Worm (Caenorhabditis elegans) whole organism, L1 larva: ENCODE measurements around the gene ZK622.1.
A peak's percentile ranks its signal among the peaks of the same experiment; 100 is the strongest.

Experiments
- C04F5.9 ChIP-seq: sonication (generic microtip); optimal IDR thresholded peaks from 2 replicates; lab custom pipeline; 2016; ENCODE audit warnings: missing genetic modification characterization, missing compliant biosample characterization
- C16A3.4 ChIP-seq: fragments of 150-350 bp; optimal IDR thresholded peaks from 2 replicates; lab custom pipeline; 2014; ENCODE audit warnings: missing biosample characterization, missing genetic modification characterization
- C34B4.2 ChIP-seq: sonication (generic microtip); optimal IDR thresholded peaks from 2 replicates; lab custom pipeline; 2017; ENCODE audit warnings: mild to moderate bottlenecking, missing genetic modification characterization, missing compliant biosample characterization
- F16B12.6 ChIP-seq: fragments of 150-350 bp; optimal IDR thresholded peaks from 2 replicates; lab custom pipeline; 2014; ENCODE audit warnings: missing biosample characterization, missing genetic modification characterization
- Y116A8C.19 ChIP-seq: sonication (generic microtip); optimal IDR thresholded peaks from 2 replicates; lab custom pipeline; 2016; ENCODE audit warnings: missing compliant biosample characterization, missing genetic modification characterization, borderline replicate concordance
- alr-1 ChIP-seq: fragments of 200-800 bp; sonication (Bioruptor generic); optimal IDR thresholded peaks from 2 replicates; lab custom pipeline; 2018; ENCODE audit warnings: borderline replicate concordance, mild to moderate bottlenecking, missing genetic modification characterization, missing compliant biosample characterization
- aly-2 ChIP-seq: fragments of 150-350 bp; optimal IDR thresholded peaks from 2 replicates; lab custom pipeline; 2014; ENCODE audit warnings: missing biosample characterization, missing genetic modification characterization
- ceh-88 ChIP-seq: fragments of 200-800 bp; sonication (Bioruptor generic); IDR thresholded peaks from 2 replicates; pipeline ENCODE4 v1.3.6; 2022; ENCODE audit warnings: missing genetic modification characterization, missing compliant biosample characterization
- ceh-90 ChIP-seq: sonication (generic microtip); optimal IDR thresholded peaks from 2 replicates; lab custom pipeline; 2016; ENCODE audit warnings: missing genetic modification characterization, missing compliant biosample characterization
- ces-1 ChIP-seq: fragments of 150-350 bp; optimal IDR thresholded peaks from 2 replicates; lab custom pipeline; 2014; ENCODE audit warnings: missing biosample characterization, missing genetic modification reagents, missing genetic modification characterization
- dsc-1 ChIP-seq: sonication (generic microtip); optimal IDR thresholded peaks from 2 replicates; lab custom pipeline; 2016; ENCODE audit warnings: mild to moderate bottlenecking, missing genetic modification characterization, missing compliant biosample characterization
- efl-1 ChIP-seq, 4 experiments: fragments of 150-350 bp; optimal IDR thresholded peaks in 3 of 4; peaks in 1 of 4; 1 replicate in 1 of 4; 2 replicates in 3 of 4; lab custom pipeline; 2014; ENCODE audit warnings: missing biosample characterization in 2 of 4, missing genetic modification characterization in 2 of 4, missing genetic modification reagents in 2 of 4
- efl-3 ChIP-seq: fragments of 200-800 bp; sonication (Bioruptor generic); optimal IDR thresholded peaks from 2 replicates; lab custom pipeline; 2018; ENCODE audit warnings: mild to moderate bottlenecking, missing genetic modification characterization, missing compliant biosample characterization
- egl-13 ChIP-seq: sonication (generic microtip); optimal IDR thresholded peaks from 2 replicates; lab custom pipeline; 2016; ENCODE audit warnings: missing genotype, missing genetic modification reagents, missing genetic modification characterization, missing compliant biosample characterization
- elt-2 ChIP-seq: sonication (generic microtip); optimal IDR thresholded peaks from 2 replicates; lab custom pipeline; 2016; ENCODE audit warnings: missing genetic modification characterization, mild to moderate bottlenecking, inconsistent platforms, missing compliant biosample characterization, missing genetic modification reagents
- ets-5 ChIP-seq: fragments of 200-800 bp; sonication (Bioruptor generic); IDR thresholded peaks from 2 replicates; pipeline ENCODE4 v1.3.6; 2022; ENCODE audit warnings: missing genetic modification characterization, missing compliant biosample characterization
- fkh-4 ChIP-seq: sonication (generic microtip); optimal IDR thresholded peaks from 2 replicates; lab custom pipeline; 2016; ENCODE audit warnings: missing compliant biosample characterization, missing genetic modification characterization, borderline replicate concordance
- fkh-8 ChIP-seq: sonication (generic microtip); optimal IDR thresholded peaks from 2 replicates; lab custom pipeline; 2016; ENCODE audit warnings: mild to moderate bottlenecking, missing genetic modification characterization, missing compliant biosample characterization
- grh-1 ChIP-seq: fragments of 200-800 bp; sonication (Bioruptor generic); IDR thresholded peaks from 2 replicates; pipeline ENCODE4 v1.3.6; 2022; ENCODE audit warnings: missing genetic modification reagents, missing genetic modification characterization, missing compliant biosample characterization
- hpl-2 ChIP-seq: fragments of 150-350 bp; optimal IDR thresholded peaks from 2 replicates; lab custom pipeline; 2014; ENCODE audit warnings: missing biosample characterization, missing genetic modification reagents, missing genetic modification characterization
- irx-1 ChIP-seq: sonication (generic microtip); optimal IDR thresholded peaks from 2 replicates; lab custom pipeline; 2016; ENCODE audit warnings: missing genetic modification characterization, missing compliant biosample characterization
- isw-1 ChIP-seq: fragments of 200-800 bp; sonication (Bioruptor generic); IDR thresholded peaks from 2 replicates; pipeline ENCODE4 v1.3.6; 2022; ENCODE audit warnings: missing genetic modification characterization, missing compliant biosample characterization
- lin-14 ChIP-seq: fragments of 200-800 bp; sonication (Bioruptor generic); optimal IDR thresholded peaks from 2 replicates; lab custom pipeline; 2018; ENCODE audit warnings: mild to moderate bottlenecking, missing genetic modification characterization, moderate library complexity, missing compliant biosample characterization
- lsy-2 ChIP-seq, 2 experiments: fragments of 150-350 bp; optimal IDR thresholded peaks; 2 replicates each; lab custom pipeline; 2014; ENCODE audit warnings: missing biosample characterization in 2 of 2, missing genetic modification characterization in 2 of 2
- mdl-1 ChIP-seq, 2 experiments: fragments of 150-350 bp; optimal IDR thresholded peaks; 2 replicates each; lab custom pipeline; 2014 to 2017; ENCODE audit warnings: missing biosample characterization in 2 of 2, missing genetic modification characterization in 2 of 2, inconsistent platforms in 1 of 2
- mep-1 ChIP-seq: fragments of 150-350 bp; optimal IDR thresholded peaks from 2 replicates; lab custom pipeline; 2014; ENCODE audit warnings: missing biosample characterization, missing genetic modification characterization
- nhr-20 ChIP-seq: sonication (generic microtip); optimal IDR thresholded peaks from 2 replicates; lab custom pipeline; 2016; ENCODE audit warnings: mild to moderate bottlenecking, missing genetic modification characterization, missing compliant biosample characterization
- nhr-237 ChIP-seq: fragments of 150-350 bp; optimal IDR thresholded peaks from 2 replicates; lab custom pipeline; 2014; ENCODE audit warnings: missing biosample characterization, missing genetic modification characterization
- nhr-47 ChIP-seq: sonication (generic microtip); optimal IDR thresholded peaks from 2 replicates; lab custom pipeline; 2016; ENCODE audit warnings: mild to moderate bottlenecking, missing genetic modification characterization, moderate library complexity, missing compliant biosample characterization
- nhr-71 ChIP-seq: sonication (generic microtip); optimal IDR thresholded peaks from 2 replicates; lab custom pipeline; 2016; ENCODE audit warnings: mild to moderate bottlenecking, missing genetic modification characterization, moderate library complexity, missing compliant biosample characterization
- nhr-77 ChIP-seq: fragments of 150-350 bp; optimal IDR thresholded peaks from 2 replicates; lab custom pipeline; 2014; ENCODE audit warnings: missing biosample characterization, missing genetic modification characterization
- nhr-85 ChIP-seq: sonication (generic microtip); peaks from one replicate; lab custom pipeline; 2016; ENCODE audit warnings: missing genetic modification characterization, inconsistent platforms, missing compliant biosample characterization
- pag-3 ChIP-seq: sonication (generic microtip); optimal IDR thresholded peaks from 2 replicates; lab custom pipeline; 2017; ENCODE audit warnings: missing genetic modification characterization, mild to moderate bottlenecking, missing compliant biosample characterization, antibody characterized with exemption, borderline replicate concordance; ENCODE audit not compliant: insufficient read depth
- pax-3 ChIP-seq: fragments of 200-800 bp; sonication (Bioruptor generic); optimal IDR thresholded peaks from 2 replicates; lab custom pipeline; 2018; ENCODE audit warnings: mild to moderate bottlenecking, missing genetic modification characterization, moderate library complexity, missing compliant biosample characterization
- pqm-1 ChIP-seq: sonication (generic microtip); optimal IDR thresholded peaks from 3 replicates; lab custom pipeline; 2017; ENCODE audit warnings: missing biosample characterization, missing genetic modification characterization
- skn-1 ChIP-seq: fragments of 150-350 bp; optimal IDR thresholded peaks from 2 replicates; lab custom pipeline; 2014; ENCODE audit warnings: missing biosample characterization, missing genetic modification characterization
- snpc-4 ChIP-seq: fragments of 150-350 bp; optimal IDR thresholded peaks from 2 replicates; lab custom pipeline; 2014; ENCODE audit warnings: missing biosample characterization, missing genetic modification characterization
- sox-4 ChIP-seq: sonication (generic microtip); optimal IDR thresholded peaks from 2 replicates; lab custom pipeline; 2016; ENCODE audit warnings: missing genetic modification characterization, missing compliant biosample characterization
- sptf-1 ChIP-seq: fragments of 150-350 bp; optimal IDR thresholded peaks from 2 replicates; lab custom pipeline; 2014; ENCODE audit warnings: missing biosample characterization, missing genetic modification characterization
- tbx-2 ChIP-seq: sonication (generic microtip); optimal IDR thresholded peaks from 2 replicates; lab custom pipeline; 2016; ENCODE audit warnings: missing genetic modification characterization, missing compliant biosample characterization
- unc-130 ChIP-seq: fragments of 150-350 bp; optimal IDR thresholded peaks from 2 replicates; lab custom pipeline; 2017; ENCODE audit warnings: missing biosample characterization, missing genetic modification characterization, inconsistent platforms
- unc-62 ChIP-seq: fragments of 150-350 bp; optimal IDR thresholded peaks from 2 replicates; lab custom pipeline; 2014; ENCODE audit warnings: missing biosample characterization, missing genetic modification reagents, missing genetic modification characterization
- unc-86 ChIP-seq: sonication (generic microtip); optimal IDR thresholded peaks from 2 replicates; lab custom pipeline; 2016; ENCODE audit warnings: missing genetic modification characterization, missing compliant biosample characterization
- vab-15 ChIP-seq: sonication (generic microtip); optimal IDR thresholded peaks from 2 replicates; lab custom pipeline; 2017; ENCODE audit warnings: missing genotype, mild to moderate bottlenecking, missing genetic modification characterization, missing compliant biosample characterization
- xbp-1 ChIP-seq: sonication (generic microtip); optimal IDR thresholded peaks from 2 replicates; lab custom pipeline; 2016; ENCODE audit warnings: missing genetic modification characterization, missing compliant biosample characterization
- zag-1 ChIP-seq: fragments of 150-350 bp; optimal IDR thresholded peaks from 2 replicates; lab custom pipeline; 2014; ENCODE audit warnings: missing biosample characterization, missing genetic modification characterization
- zip-4 ChIP-seq: fragments of 200-800 bp; sonication (Bioruptor generic); optimal IDR thresholded peaks from 2 replicates; lab custom pipeline; 2018; ENCODE audit warnings: mild to moderate bottlenecking, missing genetic modification characterization, moderate library complexity, missing compliant biosample characterization
- ztf-11 ChIP-seq, 2 experiments: sonication (generic microtip); optimal IDR thresholded peaks; 2 replicates each; lab custom pipeline; 2016 to 2017; ENCODE audit warnings: missing genetic modification characterization in 2 of 2, missing biosample characterization in 1 of 2, missing compliant biosample characterization in 1 of 2
- ztf-4 ChIP-seq: fragments of 150-350 bp; optimal IDR thresholded peaks from 2 replicates; lab custom pipeline; 2014; ENCODE audit warnings: missing biosample characterization, missing genetic modification characterization

ZK622.1 gene

ce11 chrII:5335370-5336034, 41.9 kb downstream of the ZK622.1 start (continued):
- peak; percentile 17 for TF ChIP-seq zip-4
- no peak for TF ChIP-seq ets-5 (GFP tag; lab: Robert Waterston, UW)
- TF ChIP-seq pax-3 = peak; percentile 65
- TF ChIP-seq hpl-2 (GFP tag; lab: Kevin White, UChicago) = no peak
- no peak for TF ChIP-seq ztf-4 (tag; lab: Kevin White, UChicago)
- TF ChIP-seq C04F5.9 = no peak
- TF ChIP-seq C16A3.4 (tag; lab: Kevin White, UChicago) = no peak
- no peak for TF ChIP-seq nhr-71 (tag; lab: Kevin White, UChicago)
- no peak for TF ChIP-seq efl-1 (optimal IDR thresholded peaks at IDR 0.05; lab: Kevin White, UChicago)
- peak in 1 of 2 experiments; percentile 38 for TF ChIP-seq efl-1 (GFP tag; optimal IDR thresholded peaks at IDR 0.05 in 1 of 2; lab: Kevin White, UChicago)
- TF ChIP-seq alr-1 (tag; lab: Kevin White, UChicago) = no peak
- TF ChIP-seq ceh-90 = no peak
- TF ChIP-seq unc-62 = no peak
- TF ChIP-seq nhr-77 (tag; lab: Kevin White, UChicago) = no peak

- no peak for TF ChIP-seq nhr-47 (tag; lab: Kevin White, UChicago)
- peak; percentile 70 for TF ChIP-seq unc-86 (tag; lab: Kevin White, UChicago)
- no peak for TF ChIP-seq sox-4 (tag; lab: Kevin White, UChicago)
- no peak for TF ChIP-seq elt-2 (tag; lab: Kevin White, UChicago)
- peak; percentile 53 for TF ChIP-seq fkh-8
- TF ChIP-seq aly-2 (tag; lab: Kevin White, UChicago) = no peak
- TF ChIP-seq ceh-88 (GFP tag; lab: Robert Waterston, UW) = peak; percentile 44; the same call in 1 of the 2 replicates
- peak; percentile 91 for TF ChIP-seq lin-14
- TF ChIP-seq xbp-1 (tag; lab: Kevin White, UChicago) = no peak
- no peak for TF ChIP-seq zip-4
- TF ChIP-seq nhr-20 (tag; lab: Kevin White, UChicago) = no peak
- TF ChIP-seq ztf-4 (tag; lab: Kevin White, UChicago) = no peak
- TF ChIP-seq fkh-4 (tag; lab: Kevin White, UChicago) = no peak
- no peak for TF ChIP-seq zag-1 (tag; lab: Kevin White, UChicago)
- peak; percentile 37 for TF ChIP-seq tbx-2 (tag; lab: Kevin White, UChicago)
- no peak for TF ChIP-seq snpc-4 (tag; lab: Kevin White, UChicago)
- peak; percentile 34 to 52 for TF ChIP-seq lsy-2 (tag; optimal IDR thresholded peaks at IDR 0.05; lab: Kevin White, UChicago)
- TF ChIP-seq nhr-77 (tag; lab: Kevin White, UChicago) = no peak
- TF ChIP-seq unc-130 (tag; lab: Kevin White, UChicago) = no peak
- no peak for TF ChIP-seq C04F5.9
- TF ChIP-seq efl-3 (GFP tag; lab: Kevin White, UChicago) = no peak
- TF ChIP-seq nhr-71 (tag; lab: Kevin White, UChicago) = peak; percentile 51
- TF ChIP-seq pag-3 (tag; lab: Kevin White, UChicago) = no peak
- TF ChIP-seq Y116A8C.19 (tag; lab: Kevin White, UChicago) = no peak
- no peak for TF ChIP-seq F16B12.6 (tag; lab: Kevin White, UChicago)
- no peak for TF ChIP-seq dsc-1 (tag; lab: Kevin White, UChicago)
- peak; percentile 31 for TF ChIP-seq mep-1 (tag; lab: Kevin White, UChicago)
- no peak for TF ChIP-seq irx-1
- TF ChIP-seq skn-1 = no peak
- TF ChIP-seq vab-15 = no peak
- TF ChIP-seq unc-62 = no peak
- TF ChIP-seq C34B4.2 (tag; lab: Kevin White, UChicago) = no peak
- no peak for TF ChIP-seq ztf-11 (tag; optimal IDR thresholded peaks at IDR 0.05; lab: Kevin White, UChicago)
- TF ChIP-seq pqm-1 (tag; lab: Kevin White, UChicago) = no peak
- no peak for TF ChIP-seq ces-1 (GFP tag; lab: Kevin White, UChicago)
- TF ChIP-seq sptf-1 (tag; lab: Kevin White, UChicago) = no peak
- peak; percentile 28 for TF ChIP-seq isw-1 (GFP tag; lab: Robert Waterston, UW)
- no peak for TF ChIP-seq hpl-2 (GFP tag; lab: Kevin White, UChicago)
- TF ChIP-seq nhr-85 = no peak
- TF ChIP-seq nhr-237 (tag; lab: Kevin White, UChicago) = no peak
- no peak for TF ChIP-seq ceh-90
- no peak for TF ChIP-seq grh-1 (GFP tag; lab: Robert Waterston, UW)
- TF ChIP-seq egl-13 (tag; lab: Kevin White, UChicago) = peak; percentile 31
- no peak for TF ChIP-seq mdl-1 (tag; optimal IDR thresholded peaks at IDR 0.05; lab: Kevin White, UChicago)
Observed at ce11 chrII:5336035-5336376, 42.4 kb downstream of the ZK622.1 start.
